Fruit fly (Drosophila melanogaster) Kc167 (cell line): ENCODE measurements around the gene Cep290.

Experiments used
- Myc ChIP-seq: fragments of >200 bp; optimal IDR thresholded peaks from 2 replicates; lab custom pipeline; 2017; ENCODE audit warnings: missing external identifiers
- h ChIP-seq: fragments of >200 bp; optimal IDR thresholded peaks from 3 replicates; lab custom pipeline; 2018; ENCODE audit warnings: missing external identifiers
- psq ChIP-seq: fragments of >200 bp; optimal IDR thresholded peaks from 2 replicates; lab custom pipeline; 2017; ENCODE audit warnings: missing external identifiers
- ttk ChIP-seq: sonication (Bioruptor generic); optimal IDR thresholded peaks from 2 replicates; lab custom pipeline; 2017; ENCODE audit warnings: missing external identifiers

DNA sequence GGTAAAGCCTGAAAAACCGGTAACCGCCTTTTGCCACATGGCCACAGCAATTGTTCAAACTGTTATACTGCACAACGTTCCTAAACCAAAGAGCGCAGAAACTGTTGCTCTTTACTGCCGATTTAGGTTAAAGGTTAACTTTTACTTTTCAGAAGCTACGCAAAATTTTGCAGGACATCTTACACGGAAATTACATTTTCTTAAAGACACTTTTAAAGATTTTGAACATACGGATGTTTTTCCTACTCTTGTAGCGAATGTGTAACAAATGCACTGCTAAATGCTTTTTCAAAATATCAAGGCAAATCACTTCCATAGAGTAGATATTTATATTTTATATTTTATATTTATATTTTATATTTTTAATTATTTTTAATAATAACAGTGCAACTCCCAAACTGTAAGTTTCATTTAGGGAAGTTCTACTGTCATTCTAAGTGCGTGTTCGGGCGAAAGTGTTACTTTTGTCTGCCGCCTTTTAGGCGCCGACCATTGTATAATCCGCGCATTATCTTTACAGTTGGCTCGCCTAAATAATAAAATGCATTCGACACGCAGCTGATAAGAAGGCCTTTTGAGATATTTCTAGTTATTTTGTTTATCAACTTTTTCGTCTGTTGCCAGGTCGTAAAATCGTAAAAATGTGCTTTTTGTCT lies 38.6 kb downstream of the Cep290 start:
- TF ChIP-seq ttk = no peak
- TF ChIP-seq psq = no peak
- TF ChIP-seq h (lab: Kevin White, UChicago) = no peak
- TF ChIP-seq Myc (lab: Kevin White, UChicago) = no peak
